Worm (Caenorhabditis elegans): ENCODE results near the gene nhr-234.

nhr-234 gene

DNA sequence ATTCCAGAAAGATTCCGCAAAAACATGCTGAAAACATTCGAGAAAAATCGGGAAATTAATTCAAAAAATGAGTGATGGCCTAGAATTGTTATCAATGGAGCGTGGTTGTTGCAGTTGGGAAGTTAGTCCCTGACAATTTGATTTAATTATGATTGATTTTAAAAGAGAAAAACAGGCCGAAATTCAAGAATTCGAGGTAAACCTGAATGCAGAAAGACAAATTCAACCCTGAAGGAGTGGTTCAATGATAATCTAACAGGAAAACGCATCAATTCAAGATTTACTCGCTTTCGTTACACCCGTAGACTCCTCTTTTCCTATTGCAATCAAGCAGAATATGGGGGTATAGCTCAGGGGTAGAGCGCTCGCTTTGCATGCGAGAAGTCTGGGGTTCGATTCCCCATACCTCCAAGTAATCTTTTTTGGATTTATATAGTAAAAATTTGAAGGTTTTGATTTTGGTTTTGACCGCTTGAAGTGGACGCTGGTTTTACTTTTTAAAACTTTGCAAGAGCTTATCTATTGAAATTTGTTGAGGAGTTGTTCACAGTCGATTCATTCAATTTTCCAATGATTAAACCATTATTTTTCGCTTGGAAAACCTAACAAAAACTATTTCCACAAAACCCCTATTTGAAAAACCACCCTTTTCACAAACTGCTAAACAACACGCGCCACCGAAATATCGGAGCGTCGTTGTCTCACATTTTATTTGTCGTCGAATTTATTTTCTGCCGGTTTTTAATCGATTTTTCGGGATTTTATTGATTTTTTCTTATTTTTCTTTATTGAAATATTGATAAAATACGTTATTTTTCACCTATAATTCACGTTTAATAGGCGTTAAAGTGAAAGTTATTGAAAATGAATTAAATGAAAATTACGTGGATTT lies 41.7 kb downstream of the nhr-234 start:
- TF ChIP-seq cog-1 (tag; optimal IDR thresholded peaks at IDR 0.05) (peak; percentile 14), klf-2 (GFP tag; conservative IDR thresholded peaks at IDR 0.05) (0 out of 2 replicates have a peak, but pooled peaks have one; percentile 55), tab-1 (GFP tag; IDR thresholded peaks at IDR 0.05) (peak; percentile 74), ztf-29 (GFP tag; IDR thresholded peaks at IDR 0.05) (no peak; the same call in 1 of the 2 replicates), flt-1 (GFP tag; IDR thresholded peaks at IDR 0.05) (peak; percentile 82), med-1 (GFP tag; optimal IDR thresholded peaks at IDR 0.05; ENCODE audit: insufficient read depth) (no peak), ref-1 (GFP tag; conservative IDR thresholded peaks at IDR 0.05) (no peak), ztf-23 (GFP tag; IDR thresholded peaks at IDR 0.05) (0 out of 2 replicates have a peak, but pooled peaks have one; percentile 60), T22C8.4 (GFP tag; IDR thresholded peaks at IDR 0.05) (peak; percentile 56; the same call in 1 of the 2 replicates)

DNA sequence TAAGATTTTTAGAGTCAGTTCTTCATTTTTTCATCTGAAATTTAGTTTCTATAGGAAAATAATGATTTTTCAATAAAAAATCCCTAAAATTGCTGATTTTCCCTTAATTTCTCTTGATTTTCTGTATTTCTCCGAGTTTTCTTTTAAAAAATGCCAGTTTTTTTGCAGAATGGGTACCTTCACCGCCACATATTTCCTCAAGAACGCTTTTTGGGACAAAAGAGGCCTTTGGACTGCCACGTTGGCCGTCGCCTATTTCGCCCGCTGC lies 42.3 kb downstream of the nhr-234 start, which contains the start of gene Y38E10A.24:
Gene Y38E10A.24, plus strand, starts transcription at position 169 of the 268 bp plus-strand sequence.
- TF ChIP-seq ref-1 (GFP tag; conservative IDR thresholded peaks at IDR 0.05) (no peak), T22C8.4 (GFP tag; IDR thresholded peaks at IDR 0.05) (no peak), med-1 (GFP tag; optimal IDR thresholded peaks at IDR 0.05; ENCODE audit: insufficient read depth) (no peak), ztf-23 (GFP tag; IDR thresholded peaks at IDR 0.05) (no peak), ztf-29 (GFP tag; IDR thresholded peaks at IDR 0.05) (no peak), klf-2 (GFP tag; conservative IDR thresholded peaks at IDR 0.05) (no peak), flt-1 (GFP tag; IDR thresholded peaks at IDR 0.05) (no peak), tab-1 (GFP tag; IDR thresholded peaks at IDR 0.05) (no peak), cog-1 (tag; optimal IDR thresholded peaks at IDR 0.05) (no peak)

ce11 chrII:12679635-12680034 lies 43.2 kb downstream of the nhr-234 start, which contains the start of the genes Y38E10A.33 and cox-10:
Gene Y38E10A.33 (minus strand): TSS chrII:12679646.
Gene cox-10 (plus strand): TSS chrII:12679954.
- TF ChIP-seq ztf-23 (GFP tag; IDR thresholded peaks at IDR 0.05) (no peak), flt-1 (GFP tag; IDR thresholded peaks at IDR 0.05) (0 out of 2 replicates have a peak, but pooled peaks have one; percentile 57)

Data from whole organism, midembryonic.